1 fruit fly cellular context compared by ENCODE assay signal in genomic region chr3R:10893327-10893726, dm6.
TF ChIP-seq lines count a peak whose summit lies in the region.

CG6621 (minus strand) TSS chr3R:10893531.

TF ChIP-seq in whole organism, embryonic, 481 proteins besides CTCF, POLR2A, EP300 and RAD21 (continued from another document):
- TF ChIP-seq Meics (GFP tag; optimal IDR thresholded peaks at IDR 0.05; lab: Kevin White, UChicago) (no peak), CG18764 (GFP tag; optimal IDR thresholded peaks at IDR 0.05; lab: Kevin White, UChicago) (no peak), hb (GFP tag; IDR thresholded peaks at IDR 0.05; lab: Robert Waterston, UW; ENCODE audit: partially characterized antibody) (peak; percentile 46; the same call in 1 of the 3 replicates), CG2120 (GFP tag; optimal IDR thresholded peaks at IDR 0.05; lab: Kevin White, UChicago) (peak; percentile 61), CG17568 (GFP tag; optimal IDR thresholded peaks at IDR 0.05; lab: Kevin White, UChicago) (no peak), CG12391 (tag; optimal IDR thresholded peaks at IDR 0.05; lab: Kevin White, UChicago) (peak; percentile 31), CG6791 (GFP tag; IDR thresholded peaks at IDR 0.05; lab: Robert Waterston, UW; ENCODE audit: partially characterized antibody) (peak; percentile 67; the same call in 2 of the 3 replicates), CG14965 (GFP tag; optimal IDR thresholded peaks at IDR 0.05; lab: Kevin White, UChicago; ENCODE audit: borderline replicate concordance) (no peak), vnd (GFP tag; IDR thresholded peaks at IDR 0.05; lab: Robert Waterston, UW; ENCODE audit: partially characterized antibody) (peak; percentile 37; the same call in 1 of the 3 replicates), trh (GFP tag; optimal IDR thresholded peaks at IDR 0.05; lab: Kevin White, UChicago) (no peak), zfh2 (GFP tag; optimal IDR thresholded peaks at IDR 0.05; lab: Kevin White, UChicago) (peak; percentile 26), Sry-β (GFP tag; optimal IDR thresholded peaks at IDR 0.05; lab: Kevin White, UChicago) (no peak), az2 (GFP tag; optimal IDR thresholded peaks at IDR 0.05; lab: Kevin White, UChicago) (no peak), Elba2 (GFP tag; optimal IDR thresholded peaks at IDR 0.05; lab: Kevin White, UChicago) (peak; percentile 27), E2f1 (GFP tag; IDR thresholded peaks at IDR 0.05; lab: Robert Waterston, UW) (no peak), zen2 (GFP tag; IDR thresholded peaks at IDR 0.05; lab: Robert Waterston, UW; ENCODE audit: partially characterized antibody) (peak; percentile 15; the same call in 1 of the 3 replicates), CG13123 (GFP tag; optimal IDR thresholded peaks at IDR 0.05; lab: Kevin White, UChicago) (no peak), Hr78 (GFP tag; optimal IDR thresholded peaks at IDR 0.05; lab: Kevin White, UChicago) (no peak), CG1792 (GFP tag; optimal IDR thresholded peaks at IDR 0.05; lab: Kevin White, UChicago) (no peak), Lhr (GFP tag; optimal IDR thresholded peaks at IDR 0.05; lab: Kevin White, UChicago) (peak; percentile 96), toy (GFP tag; IDR thresholded peaks at IDR 0.05; lab: Robert Waterston, UW) (no peak), CG3163 (GFP tag; optimal IDR thresholded peaks at IDR 0.05; lab: Kevin White, UChicago) (peak; percentile 11), pzg (GFP tag; optimal IDR thresholded peaks at IDR 0.05; lab: Kevin White, UChicago) (peak; percentile 98), CG3847 (GFP tag; IDR thresholded peaks at IDR 0.05; lab: Robert Waterston, UW) (peak; percentile 86), CG7928 (GFP tag; optimal IDR thresholded peaks at IDR 0.05; lab: Kevin White, UChicago) (peak; percentile 31), CG8924 (tag; optimal IDR thresholded peaks at IDR 0.05; lab: Kevin White, UChicago) (peak; percentile 20), CG11560 (tag; IDR thresholded peaks at IDR 0.05; lab: Robert Waterston, UW) (no peak), crp (GFP tag; optimal IDR thresholded peaks at IDR 0.05; lab: Kevin White, UChicago) (peak in 1 of 2 experiments; percentile 54), MBD-R2 (GFP tag; IDR thresholded peaks at IDR 0.05; lab: Robert Waterston, UW) (peak; percentile 95), onecut (GFP tag; IDR thresholded peaks at IDR 0.05; lab: Robert Waterston, UW) (no peak), CG1603 (tag; optimal IDR thresholded peaks at IDR 0.05; lab: Kevin White, UChicago) (peak; percentile 88), gcm2 (GFP tag; optimal IDR thresholded peaks at IDR 0.05; lab: Kevin White, UChicago) (no peak), nerfin-2 (GFP tag; IDR thresholded peaks at IDR 0.05; lab: Robert Waterston, UW; ENCODE audit: partially characterized antibody) (peak; percentile 35; the same call in 1 of the 2 replicates), CG12236 (GFP tag; optimal IDR thresholded peaks at IDR 0.05; lab: Kevin White, UChicago) (no peak), scrt (GFP tag; optimal IDR thresholded peaks at IDR 0.05; lab: Kevin White, UChicago) (no peak), CG2129 (GFP tag; IDR thresholded peaks at IDR 0.05; lab: Robert Waterston, UW; ENCODE audit: partially characterized antibody) (no peak), Hmr (GFP tag; optimal IDR thresholded peaks at IDR 0.05; lab: Kevin White, UChicago) (peak; percentile 69), gfzf (GFP tag; optimal IDR thresholded peaks at IDR 0.05; lab: Kevin White, UChicago) (peak; percentile 98), vfl (GFP tag; optimal IDR thresholded peaks at IDR 0.05; lab: Kevin White, UChicago) (no peak), CG2202 (tag; optimal IDR thresholded peaks at IDR 0.05; lab: Kevin White, UChicago) (peak; percentile 7), CG34376 (GFP tag; optimal IDR thresholded peaks at IDR 0.05; lab: Kevin White, UChicago) (no peak), CG17912 (GFP tag; optimal IDR thresholded peaks at IDR 0.05; lab: Kevin White, UChicago) (peak; percentile 30), inv (GFP tag; IDR thresholded peaks at IDR 0.05; lab: Robert Waterston, UW; ENCODE audit: partially characterized antibody) (peak; percentile 51; the same call in 1 of the 2 replicates), CG42726 (GFP tag; IDR thresholded peaks at IDR 0.05; lab: Robert Waterston, UW; ENCODE audit: partially characterized antibody) (0 out of 2 replicates have a peak, but pooled peaks have one; percentile 50), Ets97D (GFP tag; optimal IDR thresholded peaks at IDR 0.05; lab: Kevin White, UChicago) (peak; percentile 90), sd (tag; optimal IDR thresholded peaks at IDR 0.05; lab: Kevin White, UChicago) (no peak), knrl (GFP tag; IDR thresholded peaks at IDR 0.05; lab: Robert Waterston, UW; ENCODE audit: partially characterized antibody) (peak; percentile 69), dm (GFP tag; optimal IDR thresholded peaks at IDR 0.05; lab: Kevin White, UChicago) (peak; percentile 11), CG7556 (GFP tag; optimal IDR thresholded peaks at IDR 0.05; lab: Kevin White, UChicago) (no peak), Hmx (GFP tag; optimal IDR thresholded peaks at IDR 0.05; lab: Kevin White, UChicago) (no peak), CG2116 (GFP tag; optimal IDR thresholded peaks at IDR 0.05; lab: Kevin White, UChicago) (peak; percentile 52), CG9215 (GFP tag; IDR thresholded peaks at IDR 0.05; lab: Robert Waterston, UW) (no peak), CG8388 (GFP tag; optimal IDR thresholded peaks at IDR 0.05; lab: Kevin White, UChicago) (no peak), CG18262 (tag; optimal IDR thresholded peaks at IDR 0.05; lab: Kevin White, UChicago) (no peak), phol (tag; optimal IDR thresholded peaks at IDR 0.05; lab: Kevin White, UChicago) (peak; percentile 71), bcd (GFP tag; optimal IDR thresholded peaks at IDR 0.05; lab: Kevin White, UChicago) (peak; percentile 9), Lim3 (GFP tag; IDR thresholded peaks at IDR 0.05; lab: Robert Waterston, UW) (no peak), ssp (GFP tag; IDR thresholded peaks at IDR 0.05; lab: Robert Waterston, UW) (0 out of 2 replicates have a peak, but pooled peaks have one; percentile 10), sqz (GFP tag; optimal IDR thresholded peaks at IDR 0.05; lab: Kevin White, UChicago) (no peak), HLH54F (GFP tag; optimal IDR thresholded peaks at IDR 0.05; lab: Kevin White, UChicago) (peak; percentile 10), CG32532 (GFP tag; IDR thresholded peaks at IDR 0.05; lab: Robert Waterston, UW) (peak; percentile 36), trem (tag; optimal IDR thresholded peaks at IDR 0.05; lab: Kevin White, UChicago) (peak; percentile 89), Gug (GFP tag; IDR thresholded peaks at IDR 0.05; lab: Robert Waterston, UW) (no peak), pita (GFP tag; optimal IDR thresholded peaks at IDR 0.05; lab: Kevin White, UChicago) (peak; percentile 86), nerfin-1 (tag; optimal IDR thresholded peaks at IDR 0.05; lab: Kevin White, UChicago) (peak; percentile 2), CG32767 (GFP tag; IDR thresholded peaks at IDR 0.05; lab: Robert Waterston, UW) (no peak), CG17612 (GFP tag; IDR thresholded peaks at IDR 0.05; lab: Robert Waterston, UW) (no peak)
